Fruit fly (Drosophila melanogaster): ENCODE results near the gene Ski6.

Gene Ski6

DNA sequence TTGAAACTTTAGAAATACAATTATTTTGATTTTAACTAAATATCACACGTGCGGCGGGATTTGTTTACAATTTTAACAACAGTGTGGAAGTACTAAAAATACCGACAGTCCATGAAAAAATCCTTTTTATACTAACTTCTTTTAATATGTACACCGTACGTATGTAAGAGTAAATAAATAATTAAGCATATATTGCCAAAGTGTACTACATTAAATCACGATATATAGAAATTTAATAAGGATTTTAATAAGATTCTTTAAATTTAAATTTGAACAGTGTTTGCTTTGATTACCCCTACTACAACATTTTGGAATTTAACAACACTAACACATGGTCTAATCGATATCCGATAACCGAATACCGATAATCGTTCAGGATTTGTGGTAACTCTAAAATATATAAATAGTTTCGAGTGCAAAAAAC is at the start of gene Ski6, which contains the start of gene CG16812 (continued):
- no peak for TF ChIP-seq CG5953 (GFP tag; IDR thresholded peaks at IDR 0.05)
- TF ChIP-seq CoRest (tag; optimal IDR thresholded peaks at IDR 0.05) = peak; percentile 81
- no peak for TF ChIP-seq emc (GFP tag; optimal IDR thresholded peaks at IDR 0.05)
- peak; percentile 49 for TF ChIP-seq CG7271 (tag; optimal IDR thresholded peaks at IDR 0.05)
- peak; percentile 58 for TF ChIP-seq al (GFP tag; IDR thresholded peaks at IDR 0.05)
- TF ChIP-seq vnd (GFP tag; IDR thresholded peaks at IDR 0.05; ENCODE audit: partially characterized antibody) = no peak
- peak; percentile 63 for TF ChIP-seq CG8388 (GFP tag; optimal IDR thresholded peaks at IDR 0.05)
- no peak for TF ChIP-seq org-1 (GFP tag; optimal IDR thresholded peaks at IDR 0.05)
- TF ChIP-seq fd102C (GFP tag; optimal IDR thresholded peaks at IDR 0.05) = no peak
- peak; percentile 20 for TF ChIP-seq CG18476 (GFP tag; optimal IDR thresholded peaks at IDR 0.05)
- no peak for TF ChIP-seq CG42726 (GFP tag; IDR thresholded peaks at IDR 0.05; ENCODE audit: partially characterized antibody)
- 0 out of 2 replicates have a peak, but pooled peaks have one; percentile 41 for TF ChIP-seq Rx (GFP tag; IDR thresholded peaks at IDR 0.05)
- no peak for TF ChIP-seq p53 (GFP tag; optimal IDR thresholded peaks at IDR 0.05)
- peak; percentile 40 for TF ChIP-seq CG10462 (GFP tag; optimal IDR thresholded peaks at IDR 0.05)
- TF ChIP-seq crc (GFP tag; optimal IDR thresholded peaks at IDR 0.05) = no peak
- TF ChIP-seq cwo (GFP tag; optimal IDR thresholded peaks at IDR 0.05) = no peak
- no peak for TF ChIP-seq toy (GFP tag; IDR thresholded peaks at IDR 0.05)
- no peak for TF ChIP-seq inv (GFP tag; IDR thresholded peaks at IDR 0.05; ENCODE audit: partially characterized antibody)
- TF ChIP-seq CG30431 (GFP tag; optimal IDR thresholded peaks at IDR 0.05) = no peak
- no peak for TF ChIP-seq CG18619 (GFP tag; optimal IDR thresholded peaks at IDR 0.05)
- TF ChIP-seq aop (GFP tag; IDR thresholded peaks at IDR 0.05) = no peak
- TF ChIP-seq gce (GFP tag; IDR thresholded peaks at IDR 0.05) = no peak
- no peak for TF ChIP-seq mld (GFP tag; IDR thresholded peaks at IDR 0.05; ENCODE audit: partially characterized antibody)
- TF ChIP-seq CG43689 (GFP tag; IDR thresholded peaks at IDR 0.05) = no peak
- TF ChIP-seq CG2116 (GFP tag; optimal IDR thresholded peaks at IDR 0.05) = peak; percentile 65
- TF ChIP-seq grn (GFP tag; optimal IDR thresholded peaks at IDR 0.05) = no peak
- peak; percentile 68 for TF ChIP-seq gcm (GFP tag; optimal IDR thresholded peaks at IDR 0.05)
- peak; percentile 78 for TF ChIP-seq CG9817 (tag; optimal IDR thresholded peaks at IDR 0.05)
- TF ChIP-seq z (GFP tag; IDR thresholded peaks at IDR 0.05) = no peak
- TF ChIP-seq fd64A (GFP tag; optimal IDR thresholded peaks at IDR 0.05) = no peak
- no peak for TF ChIP-seq Optix (GFP tag; IDR thresholded peaks at IDR 0.05)
- peak; percentile 52; the same call in 1 of the 2 replicates for TF ChIP-seq CG11247 (GFP tag; IDR thresholded peaks at IDR 0.05)
- TF ChIP-seq fu2 (GFP tag; optimal IDR thresholded peaks at IDR 0.05) = no peak
- TF ChIP-seq nerfin-1 (tag; optimal IDR thresholded peaks at IDR 0.05) = peak; percentile 82
- TF ChIP-seq CG11696 (GFP tag; IDR thresholded peaks at IDR 0.05) = 0 out of 2 replicates have a peak, but pooled peaks have one; percentile 36
- 0 out of 2 replicates have a peak, but pooled peaks have one; percentile 12 for TF ChIP-seq peb (GFP tag; IDR thresholded peaks at IDR 0.05)
- no peak for TF ChIP-seq croc (GFP tag; conservative IDR thresholded peaks at IDR 0.05)
- TF ChIP-seq schlank (tag; optimal IDR thresholded peaks at IDR 0.05) = no peak
- TF ChIP-seq CG18011 (GFP tag; optimal IDR thresholded peaks at IDR 0.05) = no peak
- no peak for TF ChIP-seq BtbVII (GFP tag; optimal IDR thresholded peaks at IDR 0.05)
- no peak for TF ChIP-seq CG8281 (tag; optimal IDR thresholded peaks at IDR 0.05)
- TF ChIP-seq CG8359 (GFP tag; optimal IDR thresholded peaks at IDR 0.05; ENCODE audit: borderline replicate concordance) = no peak
- TF ChIP-seq H2.0 (GFP tag; IDR thresholded peaks at IDR 0.05) = peak; percentile 68
- TF ChIP-seq nau (GFP tag; optimal IDR thresholded peaks at IDR 0.05) = no peak
- TF ChIP-seq Nf-YB (GFP tag; optimal IDR thresholded peaks at IDR 0.05) = peak; percentile 47
- no peak for TF ChIP-seq caup (GFP tag; optimal IDR thresholded peaks at IDR 0.05; ENCODE audit: severe bottlenecking)
- TF ChIP-seq NC2α (GFP tag; optimal IDR thresholded peaks at IDR 0.05) = no peak
- TF ChIP-seq zfh1 (GFP tag; IDR thresholded peaks at IDR 0.05) = peak; percentile 71; the same call in 2 of the 3 replicates
- TF ChIP-seq br (optimal IDR thresholded peaks at IDR 0.05) = no peak
- no peak for TF ChIP-seq CG11093 (GFP tag; IDR thresholded peaks at IDR 0.05)
- no peak for TF ChIP-seq yki (optimal IDR thresholded peaks at IDR 0.05)

Data from whole organism, embryonic.